Worm (Caenorhabditis elegans): Measurements from ENCODE around the gene C39E9.12.

The C39E9.12 gene

DNA sequence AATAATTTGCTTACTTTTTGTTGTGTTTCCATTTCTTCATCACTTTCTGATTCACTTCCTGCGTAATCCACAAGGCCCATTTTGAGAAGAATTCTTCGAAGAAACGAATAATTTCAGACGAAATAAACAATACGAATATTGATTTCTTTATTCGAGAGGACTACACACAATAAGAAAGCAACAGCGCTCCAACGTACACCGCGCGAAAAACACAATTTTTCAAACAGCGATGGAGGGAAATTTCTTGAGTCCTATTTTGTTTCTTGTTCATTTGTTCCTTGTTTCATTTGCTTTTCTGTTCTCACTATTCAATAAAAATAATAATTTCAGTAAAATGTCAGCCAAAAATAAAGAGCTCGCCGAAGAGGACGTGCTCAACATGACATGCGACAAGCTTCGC is at the start of gene C39E9.12, which contains the start of gene prcc-1:
Gene C39E9.12, plus strand, starts transcription at position 331 of the 400 bp plus-strand sequence.
Gene prcc-1, minus strand, starts transcription at position 119 of the 400 bp plus-strand sequence.
- TF ChIP-seq him-1 (tag; optimal IDR thresholded peaks at IDR 0.05) (no peak), dao-5 (tag; optimal IDR thresholded peaks at IDR 0.05) (no peak), W03F9.2 (tag; optimal IDR thresholded peaks at IDR 0.05) (no peak)

DNA sequence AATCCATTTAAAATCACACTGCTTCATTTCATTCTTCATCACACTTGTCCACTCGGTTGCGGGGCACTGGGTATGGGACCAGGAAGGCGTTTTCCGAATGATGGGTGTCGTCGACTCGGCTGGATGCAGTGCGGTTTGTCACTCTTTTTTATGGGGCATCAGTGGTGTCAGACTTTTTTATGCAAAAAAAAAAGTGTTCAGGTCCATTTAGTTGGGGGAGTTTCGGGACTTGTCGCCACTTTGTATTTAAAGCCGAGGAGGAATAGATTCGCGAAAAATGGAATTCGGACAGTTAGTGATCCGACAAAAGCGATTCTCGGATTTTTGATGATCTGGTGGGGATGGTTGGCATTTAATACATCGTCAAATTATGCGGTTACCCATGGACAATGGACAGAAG is 48.8 kb upstream of the C39E9.12 start:
- TF ChIP-seq W03F9.2 (tag; optimal IDR thresholded peaks at IDR 0.05), result no peak
- TF ChIP-seq him-1 (tag; optimal IDR thresholded peaks at IDR 0.05), result no peak
- no peak for TF ChIP-seq dao-5 (tag; optimal IDR thresholded peaks at IDR 0.05)

DNA sequence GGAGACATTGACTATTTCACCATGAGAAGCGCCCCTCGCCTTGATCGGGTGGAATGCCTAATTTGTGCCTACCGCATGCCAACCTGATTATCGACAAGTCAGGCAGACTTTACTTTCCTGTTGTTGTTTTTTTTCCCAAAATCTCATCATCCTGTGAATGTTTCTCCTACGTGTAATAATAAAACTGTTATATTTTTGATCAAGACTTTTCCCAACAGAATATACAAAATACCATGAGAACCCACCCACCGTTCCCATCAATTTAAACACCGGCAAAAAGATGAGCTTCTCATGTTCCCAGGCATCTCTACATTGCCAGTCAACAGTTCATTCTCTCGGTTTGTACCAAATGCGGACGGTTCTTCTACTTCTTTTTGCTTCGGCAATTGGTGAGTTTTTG is 47.0 kb upstream of the C39E9.12 start, which contains the start of gene scl-9:
Gene scl-9, plus strand, starts transcription at position 301 of the 400 bp plus-strand sequence.
- no peak for TF ChIP-seq W03F9.2 (tag; optimal IDR thresholded peaks at IDR 0.05)
- TF ChIP-seq dao-5 (tag; optimal IDR thresholded peaks at IDR 0.05), result no peak
- TF ChIP-seq him-1 (tag; optimal IDR thresholded peaks at IDR 0.05), result no peak

DNA sequence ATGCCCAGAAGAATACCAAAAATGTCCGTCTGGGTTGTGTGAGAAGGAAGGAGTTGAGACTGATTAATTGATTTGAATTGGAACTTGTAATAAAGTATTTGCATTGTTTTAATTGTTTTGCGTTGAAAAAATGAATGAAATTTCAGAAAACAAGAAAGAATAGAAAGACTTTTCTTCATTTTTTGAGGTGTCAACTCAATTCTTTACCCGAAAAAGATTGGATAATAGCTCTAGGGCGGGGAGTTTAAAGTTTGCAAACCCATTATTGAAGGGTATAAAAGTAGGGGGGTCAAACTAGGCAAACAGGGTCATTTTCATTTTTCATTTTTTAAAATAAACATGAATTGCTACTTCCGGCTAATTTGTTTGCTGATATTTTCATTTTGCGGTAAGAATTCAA is 45.6 kb upstream of the C39E9.12 start, which contains the start of gene scl-10:
Gene scl-10, plus strand, starts transcription at position 301 of the 400 bp plus-strand sequence.
- TF ChIP-seq dao-5 (tag; optimal IDR thresholded peaks at IDR 0.05) (no peak), W03F9.2 (tag; optimal IDR thresholded peaks at IDR 0.05) (no peak), him-1 (tag; optimal IDR thresholded peaks at IDR 0.05) (no peak)

DNA sequence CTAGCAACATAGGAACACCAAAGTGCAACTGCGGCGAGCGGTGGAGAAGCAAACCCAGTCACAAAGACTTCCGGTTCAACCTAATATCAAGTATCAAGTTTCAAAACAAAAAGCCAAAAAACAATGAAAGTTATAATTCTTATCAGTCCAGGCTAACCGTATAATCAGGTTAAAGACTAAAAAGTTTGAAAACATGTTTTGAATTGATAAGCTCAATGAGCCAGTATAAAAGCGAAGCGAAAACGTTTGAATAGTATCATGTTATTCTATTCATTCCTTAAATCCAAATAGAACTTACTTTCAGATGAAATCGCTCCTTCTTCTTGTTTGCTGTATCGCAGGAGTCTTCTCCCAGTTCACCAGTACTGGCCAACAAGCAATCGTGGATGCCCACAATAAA is 42.7 kb upstream of the C39E9.12 start, which contains the start of gene scl-11:
Gene scl-11, plus strand, starts transcription at position 301 of the 400 bp plus-strand sequence.
- TF ChIP-seq dao-5 (tag; optimal IDR thresholded peaks at IDR 0.05) (no peak), him-1 (tag; optimal IDR thresholded peaks at IDR 0.05) (no peak), W03F9.2 (tag; optimal IDR thresholded peaks at IDR 0.05) (no peak)

DNA sequence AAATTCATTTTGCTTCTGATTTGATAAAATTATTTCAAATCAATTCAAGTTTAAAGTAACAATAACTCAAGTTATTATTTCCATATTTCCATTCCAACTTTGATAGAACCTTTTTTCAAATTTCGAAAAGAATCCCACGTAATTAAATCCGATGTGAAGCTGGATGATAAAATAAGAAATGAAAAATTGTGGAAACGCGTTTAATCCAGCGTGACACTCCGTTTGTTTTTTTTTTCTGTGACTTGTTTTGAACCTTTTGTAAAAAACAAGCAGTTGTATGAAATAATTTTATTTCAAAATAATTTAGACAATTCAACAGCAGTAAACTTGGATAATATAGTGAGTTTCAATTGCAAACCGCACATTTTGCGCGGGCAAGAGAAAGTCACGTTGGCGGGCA is 41.2 kb upstream of the C39E9.12 start, which contains the start of gene F49E11.7:
Gene F49E11.7, plus strand, starts transcription at position 301 of the 400 bp plus-strand sequence.
- TF ChIP-seq him-1 (tag; optimal IDR thresholded peaks at IDR 0.05) (no peak), dao-5 (tag; optimal IDR thresholded peaks at IDR 0.05) (no peak), W03F9.2 (tag; optimal IDR thresholded peaks at IDR 0.05) (no peak)

DNA sequence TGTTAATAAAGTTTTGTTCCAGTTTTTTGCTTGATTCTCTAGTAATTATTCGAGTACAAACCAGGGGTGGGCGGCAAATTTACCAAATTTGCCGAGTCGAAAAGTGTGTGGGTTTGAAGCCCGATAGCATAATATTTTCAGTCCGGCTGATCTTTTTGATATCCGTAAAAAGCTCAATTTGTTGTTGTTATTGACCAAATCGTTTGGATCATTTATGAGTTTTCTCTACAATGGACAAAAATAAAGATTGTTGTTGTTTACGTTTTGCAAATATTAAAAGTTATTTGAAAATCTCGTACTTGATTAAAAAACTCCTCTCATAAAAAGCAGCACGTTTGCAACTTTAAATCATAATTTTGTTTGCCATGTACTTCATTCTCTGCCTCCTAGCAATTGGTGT is 37.8 kb upstream of the C39E9.12 start, which contains the start of gene scl-1:
Gene scl-1, plus strand, starts transcription at position 301 of the 400 bp plus-strand sequence.
- TF ChIP-seq dao-5 (tag; optimal IDR thresholded peaks at IDR 0.05) (no peak), him-1 (tag; optimal IDR thresholded peaks at IDR 0.05) (no peak), W03F9.2 (tag; optimal IDR thresholded peaks at IDR 0.05) (no peak)

DNA sequence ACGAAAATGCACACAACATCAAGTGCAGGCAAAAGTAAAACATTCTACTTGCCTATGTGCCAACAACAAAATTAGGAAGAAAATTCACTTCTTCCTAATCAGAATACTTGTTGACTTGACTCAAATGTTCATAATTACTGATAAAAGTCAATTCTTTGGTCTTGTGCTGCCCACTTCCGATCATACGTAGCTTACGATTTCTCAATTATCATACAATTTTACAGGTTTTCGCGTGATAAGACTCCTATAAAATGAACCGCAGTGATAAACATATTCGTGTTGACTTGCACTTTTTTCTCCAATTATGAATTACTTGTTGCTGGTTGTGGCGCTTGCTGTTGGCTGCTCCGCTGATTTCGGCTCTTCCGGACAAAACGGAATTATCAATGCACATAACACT is 36.4 kb upstream of the C39E9.12 start, which contains the start of gene scl-2:
Gene scl-2, plus strand, starts transcription at position 293 of the 400 bp plus-strand sequence.
- TF ChIP-seq him-1 (tag; optimal IDR thresholded peaks at IDR 0.05) (no peak), W03F9.2 (tag; optimal IDR thresholded peaks at IDR 0.05) (no peak), dao-5 (tag; optimal IDR thresholded peaks at IDR 0.05) (no peak)

DNA sequence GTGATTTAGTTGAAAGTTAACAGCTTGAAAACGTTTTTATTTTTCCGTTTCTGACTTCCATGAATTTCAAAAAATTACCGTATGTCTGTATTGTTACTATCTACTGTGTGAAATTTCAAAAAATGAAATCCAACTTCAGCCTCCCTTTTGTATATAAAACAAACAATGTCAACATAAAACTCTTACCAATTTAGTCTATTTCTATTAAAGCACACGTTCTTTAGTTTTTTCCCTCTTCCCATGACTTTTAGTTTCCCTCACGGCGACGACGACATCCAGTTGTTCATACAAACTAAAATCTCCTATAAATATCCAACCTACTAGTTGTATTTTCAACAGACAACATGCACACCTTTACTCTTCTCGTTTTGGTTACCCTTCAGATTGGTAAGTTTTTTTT is 34.5 kb upstream of the C39E9.12 start, which contains the start of gene scl-3:
Gene scl-3, plus strand, starts transcription at position 301 of the 400 bp plus-strand sequence.
- TF ChIP-seq dao-5 (tag; optimal IDR thresholded peaks at IDR 0.05) (no peak), W03F9.2 (tag; optimal IDR thresholded peaks at IDR 0.05) (no peak), him-1 (tag; optimal IDR thresholded peaks at IDR 0.05) (no peak)

DNA sequence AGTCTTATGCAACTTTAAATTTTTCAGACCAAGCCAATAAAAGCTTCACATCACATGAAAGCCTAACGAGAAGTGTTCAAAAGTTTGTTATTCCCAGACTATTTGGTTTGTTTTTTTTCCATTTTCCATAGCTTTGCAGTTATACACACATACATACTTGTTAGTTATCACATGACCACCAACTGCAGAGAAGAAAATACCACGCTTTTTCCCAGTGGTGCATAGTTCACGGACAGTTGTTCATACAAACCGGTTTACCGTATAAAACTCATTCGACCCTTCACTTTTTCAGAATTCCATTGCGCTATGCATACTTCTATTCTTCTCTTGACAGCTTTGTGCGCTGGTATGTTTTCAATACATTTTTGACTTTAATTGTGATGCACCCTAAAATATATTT is 30.1 kb upstream of the C39E9.12 start, which contains the start of gene scl-5:
Gene scl-5, plus strand, starts transcription at position 301 of the 400 bp plus-strand sequence.
- TF ChIP-seq dao-5 (tag; optimal IDR thresholded peaks at IDR 0.05), result no peak
- no peak for TF ChIP-seq him-1 (tag; optimal IDR thresholded peaks at IDR 0.05)
- no peak for TF ChIP-seq W03F9.2 (tag; optimal IDR thresholded peaks at IDR 0.05)

DNA sequence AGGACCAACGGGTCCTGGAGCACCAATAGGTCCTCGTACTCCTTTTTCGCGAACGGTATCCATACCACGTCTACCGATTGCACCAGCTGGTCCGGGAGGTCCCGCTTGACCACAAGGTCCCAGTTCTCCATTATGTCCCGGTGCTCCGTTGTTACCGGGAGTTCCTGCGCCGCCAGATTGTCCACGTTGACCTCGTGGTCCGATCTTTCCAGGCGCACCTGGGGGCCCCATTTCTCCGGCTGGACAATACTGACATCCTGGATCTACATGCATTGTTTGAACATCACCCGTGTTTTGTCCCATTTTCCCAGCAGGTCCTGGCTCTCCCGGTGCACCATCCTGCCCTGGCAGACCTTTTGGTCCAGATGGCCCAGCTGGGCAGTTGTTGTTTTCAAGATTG is 27.8 kb upstream of the C39E9.12 start:
- TF ChIP-seq W03F9.2 (tag; optimal IDR thresholded peaks at IDR 0.05), result no peak
- no peak for TF ChIP-seq him-1 (tag; optimal IDR thresholded peaks at IDR 0.05)
- no peak for TF ChIP-seq dao-5 (tag; optimal IDR thresholded peaks at IDR 0.05)

DNA sequence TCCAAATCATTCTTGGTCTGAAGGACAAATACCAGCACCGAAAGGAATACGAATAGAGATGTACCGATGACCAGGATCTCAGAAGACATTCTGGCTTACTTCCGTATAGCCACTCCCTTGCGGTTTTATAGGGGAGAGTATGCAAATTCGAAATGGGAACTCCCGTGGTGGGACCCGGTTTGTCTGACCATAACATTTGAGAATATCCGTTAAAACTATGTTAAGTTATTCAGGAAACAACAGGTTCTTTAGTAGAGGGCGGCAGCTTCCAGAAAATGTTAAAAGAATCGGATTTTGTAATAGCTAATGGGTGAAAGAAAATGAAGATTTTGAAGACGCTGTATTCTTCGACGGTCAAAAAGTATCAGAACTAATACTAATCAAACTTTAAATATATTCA is 26.6 kb upstream of the C39E9.12 start, which contains the start of gene col-131:
Gene col-131, minus strand, starts transcription at position 101 of the 400 bp plus-strand sequence.
- no peak for TF ChIP-seq him-1 (tag; optimal IDR thresholded peaks at IDR 0.05)
- no peak for TF ChIP-seq W03F9.2 (tag; optimal IDR thresholded peaks at IDR 0.05)
- TF ChIP-seq dao-5 (tag; optimal IDR thresholded peaks at IDR 0.05), result no peak

DNA sequence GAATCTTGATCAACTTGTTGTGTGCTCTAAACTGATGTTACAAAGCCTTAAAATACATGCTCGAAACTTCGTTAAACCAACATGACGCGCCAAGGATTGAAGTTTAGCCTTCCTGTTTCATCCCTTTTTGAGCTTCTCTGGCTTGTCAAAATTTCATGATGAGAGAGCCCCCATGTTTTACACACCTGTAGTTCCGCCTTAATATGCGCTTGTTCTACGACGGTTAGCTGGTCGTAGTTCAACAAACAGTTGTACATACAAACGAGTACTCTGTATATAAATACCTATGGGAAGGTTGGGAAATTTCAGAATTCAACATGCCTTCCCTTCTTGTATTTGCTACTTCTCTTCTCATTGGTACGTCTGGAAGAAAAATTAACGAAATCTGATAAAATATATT is 25.4 kb upstream of the C39E9.12 start, which contains the start of gene scl-6:
Gene scl-6, plus strand, starts transcription at position 301 of the 400 bp plus-strand sequence.
- no peak for TF ChIP-seq dao-5 (tag; optimal IDR thresholded peaks at IDR 0.05)
- TF ChIP-seq him-1 (tag; optimal IDR thresholded peaks at IDR 0.05), result no peak
- TF ChIP-seq W03F9.2 (tag; optimal IDR thresholded peaks at IDR 0.05), result no peak

DNA sequence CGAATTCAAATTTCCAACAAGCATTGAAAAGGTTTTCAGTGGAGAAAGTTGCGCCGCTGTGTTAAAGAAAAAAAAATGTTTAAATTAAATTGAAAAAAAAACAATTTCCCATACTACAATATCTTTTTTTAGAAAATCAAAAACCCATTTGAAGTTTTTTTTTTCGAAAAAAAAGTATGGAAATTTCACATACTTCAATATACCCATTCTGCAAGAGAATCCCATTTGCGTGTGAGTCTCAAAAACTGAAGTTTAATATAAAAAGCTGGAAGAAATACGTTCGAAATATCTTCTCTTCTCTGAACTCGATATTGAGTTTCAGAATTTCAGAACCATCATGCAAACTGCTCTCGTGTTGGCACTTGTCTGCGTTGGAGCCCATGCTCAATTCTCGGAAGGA is 23.7 kb upstream of the C39E9.12 start, which contains the start of gene scl-7:
Gene scl-7, plus strand, starts transcription at position 301 of the 400 bp plus-strand sequence.
- no peak for TF ChIP-seq him-1 (tag; optimal IDR thresholded peaks at IDR 0.05)
- no peak for TF ChIP-seq W03F9.2 (tag; optimal IDR thresholded peaks at IDR 0.05)
- TF ChIP-seq dao-5 (tag; optimal IDR thresholded peaks at IDR 0.05), result no peak

Data from whole organism, L4/young adult.